Worm (Caenorhabditis elegans) whole organism, young adult: ENCODE measurements around the gene abu-5.

ENCODE experiments used
- ccch-3 ChIP-seq: fragments of 200-800 bp; sonication (Bioruptor generic); optimal IDR thresholded peaks from 2 replicates; lab custom pipeline; 2018; ENCODE audit warnings: mild to moderate bottlenecking, missing genetic modification characterization, missing compliant biosample characterization
- nfya-1 ChIP-seq: sonication (generic microtip); optimal IDR thresholded peaks from 2 replicates; lab custom pipeline; 2017; ENCODE audit warnings: antibody characterized with exemption, missing compliant biosample characterization, missing genetic modification characterization, borderline replicate concordance; ENCODE audit not compliant: insufficient read depth
- pha-4 ChIP-seq: fragments of 150-350 bp; sonication (generic microtip); optimal IDR thresholded peaks from 2 replicates; lab custom pipeline; 2014; ENCODE audit warnings: missing biosample characterization, missing genetic modification reagents, missing genetic modification characterization
- rpc-1 ChIP-seq, 2 experiments: fragments of 150-350 bp in 1 of 2; sonication (generic microtip) in 1 of 2; optimal IDR thresholded peaks; 2 replicates each; lab custom pipeline; 2014 to 2018; ENCODE audit warnings: missing biosample characterization in 1 of 2, missing genetic modification characterization in 1 of 2, missing genetic modification reagents in 1 of 2, missing genotype in 1 of 2
- unc-62 ChIP-seq: fragments of 150-350 bp; optimal IDR thresholded peaks from 2 replicates; lab custom pipeline; 2014; ENCODE audit warnings: missing biosample characterization, missing genetic modification reagents, missing genetic modification characterization

DNA sequence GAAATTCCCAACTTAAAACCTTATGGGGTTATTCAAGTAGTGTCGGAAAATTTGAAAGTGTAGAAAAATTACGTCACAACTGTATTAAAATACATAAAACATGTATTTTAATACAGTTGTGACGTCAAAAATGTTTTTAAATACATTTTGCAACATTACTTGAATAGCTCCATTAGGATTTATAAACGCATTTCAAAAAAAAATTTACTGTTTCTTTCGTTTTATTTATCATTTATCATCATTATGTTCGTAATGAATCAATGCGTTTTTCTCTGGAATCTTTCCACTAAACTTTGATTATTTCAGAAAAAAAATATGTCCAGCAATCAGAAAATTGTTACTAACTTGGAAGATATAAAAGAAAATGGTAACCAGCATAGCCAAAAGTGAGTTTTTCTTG, 6.9 kb upstream of the abu-5 start, which contains the start of gene Y105C5A.508:
- TF ChIP-seq unc-62 (GFP tag; lab: Kevin White, UChicago) = no peak
- no peak for TF ChIP-seq rpc-1 (optimal IDR thresholded peaks at IDR 0.05; lab: Kevin White, UChicago)
- TF ChIP-seq rpc-1 (tag; optimal IDR thresholded peaks at IDR 0.05; lab: Kevin White, UChicago) = no peak
- TF ChIP-seq ccch-3 (GFP tag; lab: Kevin White, UChicago) = no peak
- no peak for TF ChIP-seq pha-4
- no peak for TF ChIP-seq nfya-1 (tag; lab: Kevin White, UChicago)
